Worm (Caenorhabditis elegans): ENCODE results near the gene glb-30.

Gene glb-30

DNA sequence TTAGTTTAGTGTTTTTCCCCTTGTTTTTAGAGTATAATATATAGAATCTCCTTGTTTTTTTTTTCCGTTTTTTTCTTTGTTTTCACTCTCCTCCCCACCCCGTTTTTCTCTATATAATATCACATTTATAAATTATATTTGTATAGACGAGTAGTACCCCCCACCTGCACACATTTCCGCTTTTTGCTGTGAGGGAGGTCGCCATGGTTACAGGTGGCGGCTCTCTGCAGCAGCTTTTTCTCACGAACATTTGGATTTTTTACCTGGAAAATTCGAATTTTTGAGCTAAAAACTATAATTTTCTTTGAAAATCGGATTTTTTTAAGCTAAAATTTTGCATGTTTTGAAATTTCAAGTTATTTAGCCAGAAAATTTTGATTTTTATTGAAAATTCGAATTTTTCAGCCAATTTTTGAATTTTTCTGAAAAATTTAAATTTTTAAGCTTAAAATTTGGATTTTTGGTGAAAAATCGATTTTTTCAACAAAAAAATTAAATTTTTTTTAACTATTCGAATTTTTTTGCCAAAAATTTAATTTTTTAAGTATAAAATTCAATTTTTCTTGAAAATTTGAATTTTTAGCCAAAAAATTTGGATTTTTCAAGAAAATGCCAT lies 42.7 kb downstream of the glb-30 start:
- TF ChIP-seq zip-8 (tag; optimal IDR thresholded peaks at IDR 0.05) (no peak), drap-1 (GFP tag; optimal IDR thresholded peaks at IDR 0.05) (no peak), mls-2 (tag; optimal IDR thresholded peaks at IDR 0.05) (no peak), ceh-39 (tag; optimal IDR thresholded peaks at IDR 0.05) (no peak), sptf-1 (tag; optimal IDR thresholded peaks at IDR 0.05) (no peak)

DNA sequence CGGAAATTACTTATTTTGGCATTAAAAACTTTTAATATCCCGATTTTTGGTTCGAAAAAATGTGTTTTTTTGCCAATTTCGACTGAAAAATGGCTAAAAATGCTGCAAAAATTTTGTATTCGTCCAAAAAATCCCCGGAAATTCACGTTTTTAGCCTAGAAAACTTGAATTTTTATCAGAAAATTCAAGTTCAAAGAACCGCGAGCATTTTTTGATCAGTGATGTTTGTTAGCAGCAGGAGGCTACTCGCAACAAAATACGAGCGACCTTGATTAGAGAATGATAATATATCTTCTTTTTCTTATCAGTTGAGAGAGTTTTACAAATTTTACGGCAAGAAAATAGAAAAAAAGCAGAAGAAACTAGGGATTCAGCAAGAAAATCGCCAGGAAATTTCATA lies 46.1 kb downstream of the glb-30 start:
- TF ChIP-seq elt-1 (tag; optimal IDR thresholded peaks at IDR 0.05; ENCODE audit: borderline replicate concordance, insufficient read depth) (no peak), pha-4 (tag; optimal IDR thresholded peaks at IDR 0.05) (no peak), nhr-76 (tag; optimal IDR thresholded peaks at IDR 0.05) (no peak), mab-5 (tag; optimal IDR thresholded peaks at IDR 0.05) (no peak), nhr-12 (tag; optimal IDR thresholded peaks at IDR 0.05) (no peak), flh-1 (GFP tag; optimal IDR thresholded peaks at IDR 0.05) (no peak), drap-1 (GFP tag; optimal IDR thresholded peaks at IDR 0.05) (no peak), unc-39 (tag; optimal IDR thresholded peaks at IDR 0.05) (no peak), elt-3 (tag; optimal IDR thresholded peaks at IDR 0.05) (no peak), unc-120 (tag; optimal IDR thresholded peaks at IDR 0.05; ENCODE audit: poor library complexity, severe bottlenecking) (no peak), sem-2 (GFP tag; optimal IDR thresholded peaks at IDR 0.05) (no peak), hlh-1 (tag; optimal IDR thresholded peaks at IDR 0.05) (no peak)

DNA sequence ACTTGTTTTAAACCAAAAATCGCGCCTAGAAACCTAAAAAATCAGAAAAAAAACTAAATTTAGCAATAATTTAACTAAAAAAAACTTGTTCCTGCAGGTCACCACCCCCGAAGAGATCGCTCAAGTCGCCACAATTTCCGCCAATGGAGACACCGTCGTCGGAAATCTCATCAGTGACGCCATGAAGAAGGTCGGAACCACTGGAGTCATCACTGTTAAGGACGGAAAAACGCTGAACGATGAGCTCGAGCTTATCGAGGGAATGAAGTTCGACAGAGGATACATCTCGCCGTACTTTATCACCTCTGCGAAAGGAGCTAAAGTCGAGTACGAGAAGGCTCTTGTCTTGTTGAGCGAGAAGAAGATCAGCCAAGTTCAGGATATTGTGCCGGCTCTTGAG lies 47.1 kb downstream of the glb-30 start:
- no peak for TF ChIP-seq tbx-8 (GFP tag; optimal IDR thresholded peaks at IDR 0.05)
- no peak for TF ChIP-seq nhr-2 (tag; optimal IDR thresholded peaks at IDR 0.05)
- TF ChIP-seq unc-120 (tag; optimal IDR thresholded peaks at IDR 0.05; ENCODE audit: poor library complexity, severe bottlenecking), result no peak
- TF ChIP-seq ceh-83 (GFP tag; optimal IDR thresholded peaks at IDR 0.05), result no peak
- TF ChIP-seq M03D4.4 (tag; optimal IDR thresholded peaks at IDR 0.05), result no peak

DNA sequence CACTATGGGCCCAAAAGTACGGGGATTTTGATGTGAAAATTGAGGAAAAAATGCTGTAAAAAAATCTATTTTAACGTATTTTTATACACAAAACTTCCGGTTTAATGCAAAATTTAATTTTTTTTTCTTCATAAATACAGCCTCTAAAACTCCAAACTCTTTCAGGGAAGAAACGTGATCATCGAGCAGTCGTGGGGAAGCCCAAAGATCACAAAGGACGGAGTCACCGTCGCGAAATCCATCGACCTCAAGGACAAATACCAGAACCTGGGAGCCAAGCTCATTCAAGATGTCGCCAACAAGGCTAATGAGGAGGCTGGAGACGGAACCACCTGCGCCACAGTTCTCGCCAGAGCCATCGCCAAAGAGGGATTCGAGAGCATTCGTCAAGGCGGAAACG lies 48.5 kb downstream of the glb-30 start:
- TF ChIP-seq lin-32 (GFP tag; optimal IDR thresholded peaks at IDR 0.05) (no peak), sem-2 (GFP tag; optimal IDR thresholded peaks at IDR 0.05) (no peak), zip-8 (tag; optimal IDR thresholded peaks at IDR 0.05) (no peak)

DNA sequence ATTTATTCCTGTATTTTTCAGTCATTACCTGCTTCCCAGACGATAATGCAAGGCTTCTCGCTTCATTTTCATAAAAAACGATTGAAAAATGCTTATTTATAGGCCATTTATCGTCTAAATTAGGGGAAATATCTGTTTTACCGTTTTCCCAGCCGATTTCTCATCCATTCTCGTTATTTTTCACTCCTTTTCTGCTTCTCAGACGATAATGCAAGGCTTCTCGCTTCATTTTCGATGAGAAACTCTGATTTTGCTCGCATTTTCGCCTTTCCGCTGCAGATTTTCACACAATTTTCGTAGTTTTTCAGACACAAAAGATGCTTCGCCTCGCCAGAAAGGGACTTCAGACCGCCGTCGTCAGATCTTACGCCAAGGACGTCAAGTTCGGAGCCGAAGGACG lies 49.0 kb downstream of the glb-30 start, which contains the start of gene hsp-60:
TSS of gene hsp-60 (plus strand) at position 301 of the 400 bp plus-strand sequence.
- TF ChIP-seq mls-2 (tag; optimal IDR thresholded peaks at IDR 0.05) (no peak), ceh-83 (GFP tag; optimal IDR thresholded peaks at IDR 0.05) (no peak), elt-1 (tag; optimal IDR thresholded peaks at IDR 0.05; ENCODE audit: borderline replicate concordance, insufficient read depth) (no peak), ces-1 (GFP tag; optimal IDR thresholded peaks at IDR 0.05) (no peak), nhr-76 (tag; optimal IDR thresholded peaks at IDR 0.05) (no peak), bed-3 (GFP tag; optimal IDR thresholded peaks at IDR 0.05) (no peak), pha-4 (tag; optimal IDR thresholded peaks at IDR 0.05) (no peak), drap-1 (GFP tag; optimal IDR thresholded peaks at IDR 0.05) (no peak), cnd-1 (tag; optimal IDR thresholded peaks at IDR 0.05) (no peak), sptf-1 (tag; optimal IDR thresholded peaks at IDR 0.05) (no peak), nhr-237 (tag; optimal IDR thresholded peaks at IDR 0.05) (no peak), nhr-28 (tag; optimal IDR thresholded peaks at IDR 0.05) (no peak), flh-1 (GFP tag; optimal IDR thresholded peaks at IDR 0.05) (no peak), unc-62 (GFP tag; optimal IDR thresholded peaks at IDR 0.05) (no peak)

DNA sequence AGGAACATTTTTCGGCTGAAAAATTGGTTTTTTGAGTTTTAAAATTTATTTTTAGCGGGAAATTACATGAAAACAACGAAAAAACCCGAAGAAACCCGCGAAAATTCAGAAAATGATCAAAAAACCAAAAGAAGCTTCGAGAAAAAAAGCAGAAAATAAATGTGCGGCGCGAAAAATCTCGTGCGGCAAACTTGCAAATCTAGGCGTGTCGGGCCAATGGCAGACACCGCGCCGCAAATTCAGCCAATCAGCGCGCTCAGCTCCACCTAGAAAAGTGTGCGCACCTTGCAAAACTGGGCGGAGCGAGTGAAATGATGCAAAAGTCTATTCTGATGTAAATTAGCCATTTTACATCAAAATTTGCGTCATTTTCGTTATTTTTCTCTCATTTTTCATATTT lies 49.5 kb downstream of the glb-30 start, which contains the start of gene Y22D7AL.10:
TSS of gene Y22D7AL.10 (minus strand) at position 15 of the 400 bp plus-strand sequence.
- TF ChIP-seq flh-1 (GFP tag; optimal IDR thresholded peaks at IDR 0.05) (peak; percentile 30), lin-32 (GFP tag; optimal IDR thresholded peaks at IDR 0.05) (peak; percentile 13), ceh-39 (tag; optimal IDR thresholded peaks at IDR 0.05) (peak; percentile 88), lin-13 (tag; optimal IDR thresholded peaks at IDR 0.05) (peak; percentile 99), nhr-2 (tag; optimal IDR thresholded peaks at IDR 0.05) (peak; percentile 61), unc-120 (tag; optimal IDR thresholded peaks at IDR 0.05; ENCODE audit: poor library complexity, severe bottlenecking) (peak; percentile 88), snpc-4 (tag; optimal IDR thresholded peaks at IDR 0.05) (no peak), unc-39 (tag; optimal IDR thresholded peaks at IDR 0.05) (peak; percentile 7), M03D4.4 (tag; optimal IDR thresholded peaks at IDR 0.05) (peak; percentile 90), nhr-237 (tag; optimal IDR thresholded peaks at IDR 0.05) (peak; percentile 93), lsy-2 (tag; optimal IDR thresholded peaks at IDR 0.05) (peak; percentile 94), drap-1 (GFP tag; optimal IDR thresholded peaks at IDR 0.05) (peak; percentile 89), pha-4 (tag; optimal IDR thresholded peaks at IDR 0.05) (peak; percentile 91), blmp-1 (tag; optimal IDR thresholded peaks at IDR 0.05) (peak; percentile 85), zip-8 (tag; optimal IDR thresholded peaks at IDR 0.05) (no peak), mls-2 (tag; optimal IDR thresholded peaks at IDR 0.05) (peak; percentile 92), hlh-1 (tag; optimal IDR thresholded peaks at IDR 0.05) (peak; percentile 63), elt-1 (tag; optimal IDR thresholded peaks at IDR 0.05; ENCODE audit: borderline replicate concordance, insufficient read depth) (peak; percentile 62), unc-62 (GFP tag; optimal IDR thresholded peaks at IDR 0.05) (peak; percentile 49), sptf-1 (tag; optimal IDR thresholded peaks at IDR 0.05) (peak; percentile 96), mep-1 (tag; optimal IDR thresholded peaks at IDR 0.05) (peak; percentile 97), ham-2 (GFP tag; optimal IDR thresholded peaks at IDR 0.05) (peak; percentile 80), nhr-76 (tag; optimal IDR thresholded peaks at IDR 0.05) (peak; percentile 74), mab-5 (tag; optimal IDR thresholded peaks at IDR 0.05) (peak; percentile 88), sem-2 (GFP tag; optimal IDR thresholded peaks at IDR 0.05) (peak; percentile 65), tbx-8 (GFP tag; optimal IDR thresholded peaks at IDR 0.05) (peak; percentile 80), elt-3 (tag; optimal IDR thresholded peaks at IDR 0.05) (no peak), ztf-11 (tag; optimal IDR thresholded peaks at IDR 0.05) (peak; percentile 90), ceh-43 (GFP tag; optimal IDR thresholded peaks at IDR 0.05) (peak; percentile 87), nhr-12 (tag; optimal IDR thresholded peaks at IDR 0.05) (peak; percentile 81), cnd-1 (tag; optimal IDR thresholded peaks at IDR 0.05) (peak; percentile 84)
